Worm (Caenorhabditis elegans) whole organism, L3 larva: ENCODE results near the gene gasr-8.

Source experiments
- ZK546.5 ChIP-seq: sonication (generic microtip); optimal IDR thresholded peaks from 2 replicates; lab custom pipeline; 2017; ENCODE audit warnings: missing biosample characterization, missing genetic modification characterization
- ceh-9 ChIP-seq: sonication (generic microtip); optimal IDR thresholded peaks from 2 replicates; lab custom pipeline; 2018; ENCODE audit warnings: missing biosample characterization, missing genetic modification characterization
- egl-27 ChIP-seq: sonication (generic microtip); optimal IDR thresholded peaks from 4 replicates; lab custom pipeline; 2017; ENCODE audit warnings: missing biosample characterization, missing genetic modification reagents, missing genetic modification characterization
- fkh-10 ChIP-seq: sonication (generic microtip); optimal IDR thresholded peaks from 2 replicates; lab custom pipeline; 2017; ENCODE audit warnings: missing biosample characterization, missing genetic modification reagents, missing genetic modification characterization
- fkh-2 ChIP-seq: fragments of 150-350 bp; optimal IDR thresholded peaks from 2 replicates; lab custom pipeline; 2014; ENCODE audit warnings: missing biosample characterization, missing genetic modification reagents, missing genetic modification characterization
- fos-1 ChIP-seq: fragments of 150-350 bp; optimal IDR thresholded peaks from 2 replicates; lab custom pipeline; 2014; ENCODE audit warnings: missing biosample characterization, missing genetic modification characterization
- lin-39 ChIP-seq: fragments of 150-350 bp; optimal IDR thresholded peaks from 2 replicates; lab custom pipeline; 2018; ENCODE audit warnings: missing biosample characterization, missing genetic modification reagents, missing genetic modification characterization
- mdl-1 ChIP-seq: fragments of 150-350 bp; optimal IDR thresholded peaks from 2 replicates; lab custom pipeline; 2014; ENCODE audit warnings: missing biosample characterization, missing genetic modification characterization
- nhr-28 ChIP-seq: fragments of 150-350 bp; optimal IDR thresholded peaks from 2 replicates; lab custom pipeline; 2014; ENCODE audit warnings: missing biosample characterization, missing genetic modification characterization
- nhr-76 ChIP-seq: fragments of 150-350 bp; sonication (generic microtip); optimal IDR thresholded peaks from 5 replicates; lab custom pipeline; 2014; ENCODE audit warnings: missing biosample characterization, missing genetic modification characterization
- pqm-1 ChIP-seq: fragments of 150-350 bp; optimal IDR thresholded peaks from 2 replicates; lab custom pipeline; 2017; ENCODE audit warnings: missing biosample characterization, missing genetic modification characterization, inconsistent platforms
- snpc-4 ChIP-seq: fragments of 150-350 bp; optimal IDR thresholded peaks from 2 replicates; lab custom pipeline; 2014; ENCODE audit warnings: missing biosample characterization, missing genetic modification characterization
- unc-39 ChIP-seq: sonication (generic microtip); optimal IDR thresholded peaks from 4 replicates; lab custom pipeline; 2017; ENCODE audit warnings: missing biosample characterization, missing genetic modification characterization
- ztf-11 ChIP-seq: fragments of 150-350 bp; optimal IDR thresholded peaks from 2 replicates; lab custom pipeline; 2014; ENCODE audit warnings: missing biosample characterization, missing genetic modification characterization

- TF ChIP-seq nhr-28 (tag; lab: Kevin White, UChicago): no peak
- no peak for TF ChIP-seq unc-39 (tag; lab: Kevin White, UChicago)
- peak; percentile 15 for TF ChIP-seq nhr-76 (tag; lab: Kevin White, UChicago)
- no peak for TF ChIP-seq ztf-11 (tag; lab: Kevin White, UChicago)
- TF ChIP-seq fkh-2 (tag; lab: Kevin White, UChicago): no peak
- TF ChIP-seq fkh-10 (GFP tag; lab: Kevin White, UChicago): no peak
- TF ChIP-seq lin-39 (tag; lab: Kevin White, UChicago): peak; percentile 57
- TF ChIP-seq snpc-4 (tag; lab: Kevin White, UChicago): peak; percentile 77
- no peak for TF ChIP-seq mdl-1 (tag; lab: Kevin White, UChicago)
- no peak for TF ChIP-seq egl-27 (tag; lab: Kevin White, UChicago)
- TF ChIP-seq ceh-9 (tag; lab: Kevin White, UChicago): no peak
- TF ChIP-seq pqm-1: peak; percentile 44
- TF ChIP-seq ZK546.5 (tag; lab: Kevin White, UChicago): no peak
- peak; percentile 59 for TF ChIP-seq fos-1 (tag; lab: Kevin White, UChicago)
These were observed 7.8 kb downstream of the gasr-8 start, which contains the start of gene unc-112 for ce11 chrV:14696604-14697307.
